Worm (Caenorhabditis elegans) whole organism, late embryonic: ENCODE results near the gene sre-5.

Source experiments
- K02D7.2 ChIP-seq: sonication (generic microtip); optimal IDR thresholded peaks from 2 replicates; lab custom pipeline; 2017; ENCODE audit warnings: mild to moderate bottlenecking, missing genetic modification characterization, missing compliant biosample characterization
- ceh-9 ChIP-seq: sonication (generic microtip); optimal IDR thresholded peaks from 2 replicates; lab custom pipeline; 2016; ENCODE audit warnings: mild to moderate bottlenecking, missing genetic modification characterization, inconsistent platforms, missing compliant biosample characterization
- dmd-4 ChIP-seq: sonication (generic microtip); optimal IDR thresholded peaks from 2 replicates; lab custom pipeline; 2016; ENCODE audit warnings: borderline replicate concordance, missing genetic modification characterization, missing compliant biosample characterization
- fkh-10 ChIP-seq: fragments of 150-350 bp; optimal IDR thresholded peaks from 2 replicates; lab custom pipeline; 2014; ENCODE audit warnings: missing biosample characterization, missing genetic modification reagents, missing genetic modification characterization
- nfya-1 ChIP-seq: sonication (generic microtip); optimal IDR thresholded peaks from 2 replicates; lab custom pipeline; 2017; ENCODE audit warnings: missing genetic modification characterization, mild to moderate bottlenecking, missing compliant biosample characterization, antibody characterized with exemption, moderate library complexity
- pha-4 ChIP-seq: fragments of 150-350 bp; optimal IDR thresholded peaks from 2 replicates; lab custom pipeline; 2018; ENCODE audit warnings: missing biosample characterization, missing genetic modification reagents, missing genetic modification characterization
- pqm-1 ChIP-seq: sonication (generic microtip); optimal IDR thresholded peaks from 2 replicates; lab custom pipeline; 2016; ENCODE audit warnings: missing genetic modification characterization, missing compliant biosample characterization
- syd-9 ChIP-seq: sonication (generic microtip); optimal IDR thresholded peaks from 2 replicates; lab custom pipeline; 2016; ENCODE audit warnings: mild to moderate bottlenecking, missing genetic modification characterization, moderate library complexity, missing compliant biosample characterization

- TF ChIP-seq fkh-10 (GFP tag; lab: Kevin White, UChicago) (no peak), K02D7.2 (no peak), ceh-9 (no peak), pqm-1 (tag; lab: Kevin White, UChicago) (no peak), nfya-1 (tag; lab: Kevin White, UChicago) (no peak), pha-4 (tag; lab: Kevin White, UChicago) (no peak), dmd-4 (tag; lab: Kevin White, UChicago) (no peak), syd-9 (no peak)
These were observed 25.1 kb upstream of the sre-5 start, which contains the start of gene B0212.3 for ce11 chrIV:3539872-3540271.
